Fruit fly (Drosophila melanogaster) whole organism, embryonic: ENCODE results near the gene CG10970.

ENCODE experiments used
- Adf1 ChIP-seq: fragments of 200-800 bp; sonication (Bioruptor generic); IDR thresholded peaks from 2 replicates; pipeline ENCODE4 v1.3.6; 2022; ENCODE audit warnings: missing biosample characterization, missing genetic modification characterization
- CG10274 ChIP-seq: fragments of 200-800 bp; sonication (Bioruptor generic); optimal IDR thresholded peaks from 3 replicates; lab custom pipeline; 2017; ENCODE audit warnings: missing biosample characterization, mild to moderate bottlenecking, missing genetic modification characterization
- CG10654 ChIP-seq: fragments of 200-800 bp; sonication (Bioruptor generic); optimal IDR thresholded peaks from 2 replicates; lab custom pipeline; 2016; ENCODE audit warnings: missing biosample characterization, missing genetic modification characterization
- CG10979 ChIP-seq: fragments of 200-800 bp; sonication (Bioruptor generic); optimal IDR thresholded peaks from 2 replicates; lab custom pipeline; 2018; ENCODE audit warnings: missing biosample characterization, mild to moderate bottlenecking, missing genetic modification characterization, moderate library complexity
- CG11247 ChIP-seq: fragments of 200-800 bp; sonication (Bioruptor generic); IDR thresholded peaks from 2 replicates; pipeline ENCODE4 v1.3.6; 2022; ENCODE audit warnings: missing biosample characterization, missing genetic modification characterization
- CG11560 ChIP-seq: fragments of 200-800 bp; sonication (Bioruptor generic); IDR thresholded peaks from 3 replicates; pipeline ENCODE4 v1.3.6; 2022; ENCODE audit warnings: missing biosample characterization, missing genetic modification characterization
- CG13287 ChIP-seq: fragments of 200-800 bp; sonication (Bioruptor generic); IDR thresholded peaks from 2 replicates; pipeline ENCODE4 v1.3.6; 2022; ENCODE audit warnings: missing biosample characterization, missing genetic modification characterization; ENCODE audit not compliant: partially characterized antibody
- CG1529 ChIP-seq: fragments of 200-800 bp; sonication (Bioruptor generic); optimal IDR thresholded peaks from 3 replicates; lab custom pipeline; 2018; ENCODE audit warnings: missing biosample characterization, missing genetic modification characterization
- CG2116 ChIP-seq: fragments of 200-800 bp; sonication (Bioruptor generic); optimal IDR thresholded peaks from 3 replicates; lab custom pipeline; 2018; ENCODE audit warnings: missing biosample characterization, mild to moderate bottlenecking, missing genetic modification characterization
- CG30403 ChIP-seq: fragments of 200-800 bp; sonication (Bioruptor generic); optimal IDR thresholded peaks from 3 replicates; lab custom pipeline; 2016; ENCODE audit warnings: missing biosample characterization, missing genetic modification characterization
- CG3281 ChIP-seq: fragments of 200-800 bp; sonication (Bioruptor generic); optimal IDR thresholded peaks from 3 replicates; lab custom pipeline; 2017; ENCODE audit warnings: missing biosample characterization, mild to moderate bottlenecking, missing genetic modification characterization
- CG34422 ChIP-seq: fragments of 200-800 bp; sonication (Bioruptor generic); IDR thresholded peaks from 3 replicates; pipeline ENCODE4 v1.3.6; 2022; ENCODE audit warnings: missing biosample characterization, missing genetic modification characterization
- CG3838 ChIP-seq: fragments of 200-800 bp; sonication (Bioruptor generic); optimal IDR thresholded peaks from 3 replicates; lab custom pipeline; 2016; ENCODE audit warnings: missing biosample characterization, missing genetic modification characterization
- CG42726 ChIP-seq: fragments of 200-800 bp; sonication (Bioruptor generic); IDR thresholded peaks from 2 replicates; pipeline ENCODE4 v1.3.6; 2022; ENCODE audit warnings: missing biosample characterization, missing genetic modification characterization; ENCODE audit not compliant: partially characterized antibody
- CG6175 ChIP-seq: fragments of 200-800 bp; sonication (Bioruptor generic); IDR thresholded peaks from 3 replicates; pipeline ENCODE4 v1.3.6; 2022; ENCODE audit warnings: missing biosample characterization, missing genetic modification characterization
- CG7786 ChIP-seq: fragments of 200-800 bp; sonication (Bioruptor generic); optimal IDR thresholded peaks from 2 replicates; lab custom pipeline; 2016; ENCODE audit warnings: missing biosample characterization, missing genetic modification characterization
- CG7928 ChIP-seq: fragments of 200-800 bp; sonication (Bioruptor generic); optimal IDR thresholded peaks from 2 replicates; lab custom pipeline; 2017; ENCODE audit warnings: missing biosample characterization, mild to moderate bottlenecking, missing genetic modification characterization
- CG8089 ChIP-seq: fragments of 200-800 bp; sonication (Bioruptor generic); optimal IDR thresholded peaks from 3 replicates; lab custom pipeline; 2016; ENCODE audit warnings: missing biosample characterization, missing genetic modification characterization
- CG8359 ChIP-seq: fragments of 200-800 bp; sonication (Bioruptor generic); optimal IDR thresholded peaks from 2 replicates; lab custom pipeline; 2017; ENCODE audit warnings: missing biosample characterization, mild to moderate bottlenecking, missing genetic modification characterization, borderline replicate concordance
- CoRest ChIP-seq: fragments of 200-800 bp; sonication (Bioruptor generic); optimal IDR thresholded peaks from 3 replicates; lab custom pipeline; 2018; ENCODE audit warnings: missing biosample characterization, mild to moderate bottlenecking, missing genetic modification characterization, moderate library complexity
- Ets65A ChIP-seq: fragments of 200-800 bp; sonication (Bioruptor generic); peaks from one replicate; lab custom pipeline; 2016; ENCODE audit warnings: missing biosample characterization, missing genetic modification characterization
- Hsf ChIP-seq: fragments of 200-800 bp; sonication (Bioruptor generic); optimal IDR thresholded peaks from 3 replicates; lab custom pipeline; 2016; ENCODE audit warnings: missing biosample characterization, missing genetic modification characterization
- MTF-1 ChIP-seq: fragments of 200-800 bp; sonication (Bioruptor generic); optimal IDR thresholded peaks from 2 replicates; lab custom pipeline; 2018; ENCODE audit warnings: missing biosample characterization, mild to moderate bottlenecking, missing genetic modification characterization, borderline replicate concordance
- Mad ChIP-seq: fragments of 200-800 bp; sonication (Bioruptor generic); optimal IDR thresholded peaks from 2 replicates; lab custom pipeline; 2016; ENCODE audit warnings: missing biosample characterization, missing genetic modification characterization
- NC2β ChIP-seq: fragments of 200-800 bp; sonication (Bioruptor generic); optimal IDR thresholded peaks from 2 replicates; lab custom pipeline; 2016; ENCODE audit warnings: missing biosample characterization, missing genetic modification characterization
- Opbp ChIP-seq: fragments of 200-800 bp; sonication (Bioruptor generic); IDR thresholded peaks from 3 replicates; pipeline ENCODE4 v1.3.6; 2022; ENCODE audit warnings: missing biosample characterization, missing genetic modification characterization; ENCODE audit not compliant: partially characterized antibody
- Rx ChIP-seq: fragments of 200-800 bp; sonication (Bioruptor generic); IDR thresholded peaks from 2 replicates; pipeline ENCODE4 v1.3.6; 2022; ENCODE audit warnings: missing biosample characterization, missing genetic modification characterization
- Sin3A ChIP-seq: fragments of >200 bp; optimal IDR thresholded peaks from 2 replicates; lab custom pipeline; 2018
- Sox100B ChIP-seq: fragments of 200-800 bp; sonication (Bioruptor generic); optimal IDR thresholded peaks from 3 replicates; lab custom pipeline; 2018; ENCODE audit warnings: missing biosample characterization, mild to moderate bottlenecking, missing genetic modification characterization
- Spps ChIP-seq: fragments of 200-800 bp; sonication (Bioruptor generic); optimal IDR thresholded peaks from 2 replicates; lab custom pipeline; 2018; ENCODE audit warnings: missing biosample characterization, mild to moderate bottlenecking, missing genetic modification characterization
- Sry-δ ChIP-seq: fragments of 200-800 bp; sonication (Bioruptor generic); optimal IDR thresholded peaks from 2 replicates; lab custom pipeline; 2016; ENCODE audit warnings: missing biosample characterization, missing genetic modification characterization
- abd-A ChIP-seq: fragments of 200-800 bp; sonication (Bioruptor generic); optimal IDR thresholded peaks from 3 replicates; lab custom pipeline; 2019; ENCODE audit warnings: missing biosample characterization, mild to moderate bottlenecking, missing genetic modification characterization, moderate library complexity
- aop ChIP-seq: fragments of 200-800 bp; sonication (Bioruptor generic); IDR thresholded peaks from 2 replicates; pipeline ENCODE4 v1.3.6; 2022; ENCODE audit warnings: missing biosample characterization, missing genetic modification characterization
- caup ChIP-seq: fragments of 200-800 bp; sonication (Bioruptor generic); optimal IDR thresholded peaks from 3 replicates; lab custom pipeline; 2017; ENCODE audit warnings: missing biosample characterization, mild to moderate bottlenecking, missing genetic modification characterization, moderate library complexity; ENCODE audit not compliant: severe bottlenecking
- cwo ChIP-seq: fragments of 200-800 bp; sonication (Bioruptor generic); optimal IDR thresholded peaks from 3 replicates; lab custom pipeline; 2017; ENCODE audit warnings: missing biosample characterization, missing genetic modification characterization, mild to moderate bottlenecking, moderate library complexity, missing genetic modification reagents
- dati ChIP-seq: fragments of 200-800 bp; sonication (Bioruptor generic); IDR thresholded peaks from 2 replicates; pipeline ENCODE4 v1.3.6; 2022; ENCODE audit warnings: missing biosample characterization, missing genetic modification characterization
- dimm ChIP-seq: fragments of 200-800 bp; sonication (Bioruptor generic); IDR thresholded peaks from 2 replicates; pipeline ENCODE4 v1.3.6; 2022; ENCODE audit warnings: missing biosample characterization, missing genetic modification characterization
- dpn ChIP-seq, 2 experiments: fragments of 200-800 bp; sonication (Bioruptor generic); optimal IDR thresholded peaks; 3 replicates each; lab custom pipeline; 2016; ENCODE audit warnings: missing biosample characterization in 2 of 2, missing genetic modification characterization in 2 of 2
- ewg ChIP-seq: fragments of 200-800 bp; sonication (Bioruptor generic); optimal IDR thresholded peaks from 3 replicates; lab custom pipeline; 2017; ENCODE audit warnings: mild to moderate bottlenecking, missing biosample characterization, missing genetic modification reagents, missing genetic modification characterization
- jumu ChIP-seq: fragments of 200-800 bp; sonication (Bioruptor generic); optimal IDR thresholded peaks from 3 replicates; lab custom pipeline; 2016; ENCODE audit warnings: missing biosample characterization, missing genetic modification characterization
- mam ChIP-seq: fragments of 200-800 bp; sonication (Bioruptor generic); optimal IDR thresholded peaks from 3 replicates; lab custom pipeline; 2016; ENCODE audit warnings: missing biosample characterization, missing genetic modification characterization
- nerfin-1 ChIP-seq: fragments of 200-800 bp; sonication (Bioruptor generic); optimal IDR thresholded peaks from 3 replicates; lab custom pipeline; 2019; ENCODE audit warnings: missing biosample characterization, mild to moderate bottlenecking, missing genetic modification characterization, moderate library complexity
- pb ChIP-seq: fragments of 200-800 bp; sonication (Bioruptor generic); optimal IDR thresholded peaks from 3 replicates; lab custom pipeline; 2016; ENCODE audit warnings: missing biosample characterization, missing genetic modification characterization
- pnt ChIP-seq: fragments of 200-800 bp; sonication (Bioruptor generic); optimal IDR thresholded peaks from 3 replicates; lab custom pipeline; 2016; ENCODE audit warnings: missing biosample characterization, missing genetic modification characterization
- row ChIP-seq: fragments of 200-800 bp; sonication (Bioruptor generic); IDR thresholded peaks from 3 replicates; pipeline ENCODE4 v1.3.6; 2022; ENCODE audit warnings: missing biosample characterization, missing genetic modification characterization
- sc ChIP-seq, 3 experiments: fragments of >200 bp in 2 of 3; fragments of 200-800 bp in 1 of 3; sonication (Bioruptor generic) in 1 of 3; optimal IDR thresholded peaks; 2 replicates in 2 of 3; 3 replicates in 1 of 3; lab custom pipeline; 2017; ENCODE audit warnings: mild to moderate bottlenecking in 1 of 3, missing biosample characterization in 1 of 3, missing genetic modification characterization in 1 of 3, missing genetic modification reagents in 1 of 3
- sob ChIP-seq: fragments of 200-800 bp; sonication (Bioruptor generic); IDR thresholded peaks from 2 replicates; pipeline ENCODE4 v1.3.6; 2022; ENCODE audit warnings: missing biosample characterization, missing genetic modification characterization
- stc ChIP-seq: fragments of 200-800 bp; sonication (Bioruptor generic); IDR thresholded peaks from 2 replicates; pipeline ENCODE4 v1.3.6; 2022; ENCODE audit warnings: missing biosample characterization, missing genetic modification characterization
- sug ChIP-seq: fragments of 200-800 bp; optimal IDR thresholded peaks from 2 replicates; lab custom pipeline; 2019; ENCODE audit warnings: missing biosample characterization, mild to moderate bottlenecking, missing genetic modification characterization, moderate library complexity
- tna ChIP-seq: fragments of 200-800 bp; sonication (Bioruptor generic); IDR thresholded peaks from 2 replicates; pipeline ENCODE4 v1.3.6; 2022; ENCODE audit warnings: missing biosample characterization, missing genetic modification characterization; ENCODE audit not compliant: partially characterized antibody
- zen2 ChIP-seq: fragments of 200-800 bp; sonication (Bioruptor generic); IDR thresholded peaks from 3 replicates; pipeline ENCODE4 v1.3.6; 2022; ENCODE audit warnings: missing biosample characterization, missing genetic modification characterization; ENCODE audit not compliant: partially characterized antibody

Gene CG10970

dm6 chrX:9078263-9078662 is 7.1 kb upstream of the CG10970 start, which contains the start of gene CG44325 (continued):
- TF ChIP-seq CG10274 (GFP tag; lab: Kevin White, UChicago) (no peak), sob (GFP tag; lab: Robert Waterston, UW) (0 out of 2 replicates have a peak, but pooled peaks have one; percentile 8), CoRest (tag; lab: Kevin White, UChicago) (no peak), Sry-δ (GFP tag; lab: Kevin White, UChicago) (no peak), CG13287 (GFP tag; lab: Robert Waterston, UW) (peak; percentile 31; the same call in 1 of the 2 replicates), mam (GFP tag; lab: Kevin White, UChicago) (no peak), dati (GFP tag; lab: Robert Waterston, UW) (no peak), Ets65A (GFP tag; lab: Kevin White, UChicago) (no peak), aop (no peak), CG10654 (GFP tag; lab: Kevin White, UChicago) (no peak), CG7928 (GFP tag; lab: Kevin White, UChicago) (no peak), zen2 (GFP tag; lab: Robert Waterston, UW) (no peak), row (GFP tag; lab: Robert Waterston, UW) (no peak), sug (tag; lab: Kevin White, UChicago) (no peak), CG42726 (GFP tag; lab: Robert Waterston, UW) (no peak), Opbp (no peak), Hsf (GFP tag; lab: Kevin White, UChicago) (no peak), jumu (no peak), NC2β (GFP tag; lab: Kevin White, UChicago) (no peak), dimm (GFP tag; lab: Robert Waterston, UW) (no peak), Adf1 (GFP tag; lab: Robert Waterston, UW) (peak; percentile 96), CG6175 (GFP tag; lab: Robert Waterston, UW) (peak; percentile 65; the same call in 1 of the 3 replicates), pb (GFP tag; lab: Kevin White, UChicago) (no peak), CG8359 (GFP tag; lab: Kevin White, UChicago) (no peak), CG8089 (GFP tag; lab: Kevin White, UChicago) (no peak), CG2116 (no peak), nerfin-1 (tag; lab: Kevin White, UChicago) (no peak), sc (optimal IDR thresholded peaks at IDR 0.05; lab: Kevin White, UChicago) (no peak), sc (GFP tag; optimal IDR thresholded peaks at IDR 0.05; lab: Kevin White, UChicago) (no peak), Mad (no peak), CG11247 (no peak), stc (GFP tag; lab: Robert Waterston, UW) (no peak), cwo (no peak), dpn (GFP tag; optimal IDR thresholded peaks at IDR 0.05; lab: Kevin White, UChicago) (no peak), CG3281 (GFP tag; lab: Kevin White, UChicago) (peak; percentile 38), caup (peak; percentile 29), CG7786 (no peak), ewg (GFP tag; lab: Kevin White, UChicago) (no peak), Sox100B (GFP tag; lab: Kevin White, UChicago) (no peak), CG30403 (GFP tag; lab: Kevin White, UChicago) (no peak), tna (GFP tag; lab: Robert Waterston, UW) (no peak; the same call in 1 of the 2 replicates), abd-A (tag; lab: Kevin White, UChicago) (no peak), CG10979 (tag; lab: Kevin White, UChicago) (no peak), Spps (tag; lab: Kevin White, UChicago) (no peak), pnt (no peak), CG34422 (no peak), MTF-1 (GFP tag; lab: Kevin White, UChicago) (peak; percentile 32), CG1529 (GFP tag; lab: Kevin White, UChicago) (no peak), Rx (GFP tag; lab: Robert Waterston, UW) (no peak), CG3838 (GFP tag; lab: Kevin White, UChicago) (no peak), CG11560 (tag; lab: Robert Waterston, UW) (no peak), Sin3A (lab: Kevin White, UChicago) (no peak)
